Fruit fly (Drosophila melanogaster) whole organism, embryonic: ENCODE measurements around the gene CG5440.

Experiments used
- Abd-B ChIP-seq: fragments of 200-800 bp; sonication (Bioruptor generic); optimal IDR thresholded peaks from 2 replicates; lab custom pipeline; 2018; ENCODE audit warnings: missing biosample characterization, mild to moderate bottlenecking, missing genetic modification characterization, moderate library complexity
- Adf1 ChIP-seq: fragments of 200-800 bp; sonication (Bioruptor generic); IDR thresholded peaks from 2 replicates; pipeline ENCODE4 v1.3.6; 2022; ENCODE audit warnings: missing biosample characterization, missing genetic modification characterization
- Aef1 ChIP-seq: fragments of 200-800 bp; sonication (Bioruptor generic); IDR thresholded peaks from 3 replicates; pipeline ENCODE4 v1.3.6; 2022; ENCODE audit warnings: missing biosample characterization, missing genetic modification characterization
- B-H1 ChIP-seq: fragments of 200-800 bp; sonication (Bioruptor generic); IDR thresholded peaks from 3 replicates; pipeline ENCODE4 v1.3.6; 2022; ENCODE audit warnings: missing biosample characterization, missing genetic modification characterization
- CG10274 ChIP-seq: fragments of 200-800 bp; sonication (Bioruptor generic); optimal IDR thresholded peaks from 3 replicates; lab custom pipeline; 2017; ENCODE audit warnings: missing biosample characterization, mild to moderate bottlenecking, missing genetic modification characterization
- CG10431 ChIP-seq: fragments of 200-800 bp; sonication (Bioruptor generic); optimal IDR thresholded peaks from 3 replicates; lab custom pipeline; 2018; ENCODE audit warnings: missing biosample characterization, mild to moderate bottlenecking, missing genetic modification characterization
- CG11093 ChIP-seq: fragments of 200-800 bp; sonication (Bioruptor generic); IDR thresholded peaks from 3 replicates; pipeline ENCODE4 v1.3.6; 2022; ENCODE audit warnings: missing biosample characterization, missing genetic modification characterization
- CG11247 ChIP-seq: fragments of 200-800 bp; sonication (Bioruptor generic); IDR thresholded peaks from 2 replicates; pipeline ENCODE4 v1.3.6; 2022; ENCODE audit warnings: missing biosample characterization, missing genetic modification characterization
- CG11696 ChIP-seq: fragments of 200-800 bp; sonication (Bioruptor generic); IDR thresholded peaks from 2 replicates; pipeline ENCODE4 v1.3.6; 2022; ENCODE audit warnings: missing biosample characterization, missing genetic modification characterization
- CG14965 ChIP-seq: fragments of 200-800 bp; sonication (Bioruptor generic); optimal IDR thresholded peaks from 2 replicates; lab custom pipeline; 2016; ENCODE audit warnings: missing biosample characterization, missing genetic modification characterization, borderline replicate concordance
- CG15696 ChIP-seq: fragments of 200-800 bp; sonication (Bioruptor generic); optimal IDR thresholded peaks from 2 replicates; lab custom pipeline; 2019; ENCODE audit warnings: missing biosample characterization, mild to moderate bottlenecking, missing genetic modification characterization, moderate library complexity
- CG17802 ChIP-seq: fragments of 200-800 bp; sonication (Bioruptor generic); optimal IDR thresholded peaks from 2 replicates; lab custom pipeline; 2018; ENCODE audit warnings: missing biosample characterization, mild to moderate bottlenecking, missing genetic modification characterization, moderate library complexity
- CG17829 ChIP-seq: fragments of 200-800 bp; optimal IDR thresholded peaks from 2 replicates; lab custom pipeline; 2019; ENCODE audit warnings: missing biosample characterization, mild to moderate bottlenecking, missing genetic modification characterization, moderate library complexity
- CG18619 ChIP-seq: fragments of 200-800 bp; sonication (Bioruptor generic); optimal IDR thresholded peaks from 3 replicates; lab custom pipeline; 2017; ENCODE audit warnings: missing biosample characterization, mild to moderate bottlenecking, missing genetic modification characterization
- CG2129 ChIP-seq: fragments of 200-800 bp; sonication (Bioruptor generic); IDR thresholded peaks from 2 replicates; pipeline ENCODE4 v1.3.6; 2022; ENCODE audit warnings: missing biosample characterization, missing genetic modification characterization; ENCODE audit not compliant: partially characterized antibody
- CG2889 ChIP-seq: fragments of 200-800 bp; sonication (Bioruptor generic); IDR thresholded peaks from 3 replicates; pipeline ENCODE4 v1.3.6; 2022; ENCODE audit warnings: missing biosample characterization, missing genetic modification characterization
- CG31224 ChIP-seq: fragments of 200-800 bp; sonication (Bioruptor generic); IDR thresholded peaks from 2 replicates; pipeline ENCODE4 v1.3.6; 2022; ENCODE audit warnings: missing biosample characterization, missing genetic modification characterization
- CG33213 ChIP-seq: fragments of 200-800 bp; sonication (Bioruptor generic); optimal IDR thresholded peaks from 3 replicates; lab custom pipeline; 2016; ENCODE audit warnings: missing biosample characterization, missing genetic modification characterization
- CG6272 ChIP-seq: fragments of 200-800 bp; sonication (Bioruptor generic); IDR thresholded peaks from 2 replicates; pipeline ENCODE4 v1.3.6; 2022; ENCODE audit warnings: missing biosample characterization, missing genetic modification characterization
- CG6854 ChIP-seq: fragments of 200-800 bp; sonication (Bioruptor generic); optimal IDR thresholded peaks from 3 replicates; lab custom pipeline; 2017; ENCODE audit warnings: missing biosample characterization, mild to moderate bottlenecking, missing genetic modification characterization
- D ChIP-seq, 2 experiments: fragments of 200-800 bp in 1 of 2; fragments of >200 bp in 1 of 2; sonication (Bioruptor generic) in 1 of 2; optimal IDR thresholded peaks; 2 replicates in 1 of 2; 3 replicates in 1 of 2; lab custom pipeline; 2017; ENCODE audit warnings: mild to moderate bottlenecking in 1 of 2, missing biosample characterization in 1 of 2, missing genetic modification characterization in 1 of 2, missing genetic modification reagents in 1 of 2
- D19B ChIP-seq: fragments of 200-800 bp; sonication (Bioruptor generic); optimal IDR thresholded peaks from 2 replicates; lab custom pipeline; 2017; ENCODE audit warnings: missing biosample characterization, mild to moderate bottlenecking, missing genetic modification characterization
- Dfd ChIP-seq, 2 experiments: fragments of >200 bp; optimal IDR thresholded peaks; 2 replicates each; lab custom pipeline; 2017; ENCODE audit warnings: missing biosample characterization in 2 of 2, missing genetic modification characterization in 2 of 2
- Doc3 ChIP-seq: fragments of 200-800 bp; sonication (Bioruptor generic); IDR thresholded peaks from 3 replicates; pipeline ENCODE4 v1.3.6; 2022; ENCODE audit warnings: missing biosample characterization, missing genetic modification characterization; ENCODE audit not compliant: partially characterized antibody
- HLH4C ChIP-seq: fragments of 200-800 bp; sonication (Bioruptor generic); IDR thresholded peaks from 3 replicates; pipeline ENCODE4 v1.3.6; 2022; ENCODE audit warnings: missing biosample characterization, missing genetic modification characterization; ENCODE audit not compliant: partially characterized antibody
- HLH54F ChIP-seq: fragments of 200-800 bp; sonication (Bioruptor generic); optimal IDR thresholded peaks from 3 replicates; lab custom pipeline; 2016; ENCODE audit warnings: missing biosample characterization, missing genetic modification characterization
- Hr78 ChIP-seq, 2 experiments: fragments of 200-800 bp in 1 of 2; fragments of >200 bp in 1 of 2; sonication (Bioruptor generic) in 1 of 2; optimal IDR thresholded peaks; 2 replicates each; lab custom pipeline; 2017 to 2019; ENCODE audit warnings: missing biosample characterization in 2 of 2, missing genetic modification characterization in 2 of 2, mild to moderate bottlenecking in 1 of 2, moderate library complexity in 1 of 2
- Mad ChIP-seq: fragments of 200-800 bp; sonication (Bioruptor generic); optimal IDR thresholded peaks from 2 replicates; lab custom pipeline; 2016; ENCODE audit warnings: missing biosample characterization, missing genetic modification characterization
- Meics ChIP-seq: fragments of 200-800 bp; sonication (Bioruptor generic); optimal IDR thresholded peaks from 2 replicates; lab custom pipeline; 2017; ENCODE audit warnings: missing biosample characterization, mild to moderate bottlenecking, missing genetic modification characterization
- NC2α ChIP-seq: fragments of 200-800 bp; sonication (Bioruptor generic); optimal IDR thresholded peaks from 2 replicates; lab custom pipeline; 2016; ENCODE audit warnings: missing biosample characterization, missing genetic modification characterization
- Pdp1 ChIP-seq, 2 experiments: fragments of 200-800 bp; sonication (Bioruptor generic); optimal IDR thresholded peaks; 3 replicates each; lab custom pipeline; 2016; ENCODE audit warnings: missing biosample characterization in 2 of 2, missing genetic modification characterization in 2 of 2, mild to moderate bottlenecking in 1 of 2, moderate library complexity in 1 of 2
- Rx ChIP-seq: fragments of 200-800 bp; sonication (Bioruptor generic); IDR thresholded peaks from 2 replicates; pipeline ENCODE4 v1.3.6; 2022; ENCODE audit warnings: missing biosample characterization, missing genetic modification characterization
- Ssrp ChIP-seq: fragments of 200-800 bp; sonication (Bioruptor generic); optimal IDR thresholded peaks from 2 replicates; lab custom pipeline; 2018; ENCODE audit warnings: missing biosample characterization, mild to moderate bottlenecking, missing genetic modification characterization, moderate library complexity
- cato ChIP-seq: fragments of 200-800 bp; sonication (Bioruptor generic); optimal IDR thresholded peaks from 2 replicates; lab custom pipeline; 2016; ENCODE audit warnings: missing biosample characterization, missing genetic modification characterization, borderline replicate concordance
- chn ChIP-seq: fragments of 200-800 bp; sonication (Bioruptor generic); optimal IDR thresholded peaks from 2 replicates; lab custom pipeline; 2016; ENCODE audit warnings: missing biosample characterization, missing genetic modification characterization
- gro ChIP-seq: fragments of 200-800 bp; sonication (Bioruptor generic); optimal IDR thresholded peaks from 2 replicates; lab custom pipeline; 2016; ENCODE audit warnings: missing biosample characterization, missing genetic modification characterization
- gsb ChIP-seq: fragments of 200-800 bp; sonication (Bioruptor generic); IDR thresholded peaks from 2 replicates; pipeline ENCODE4 v1.3.6; 2022; ENCODE audit warnings: missing biosample characterization, missing genetic modification characterization
- kni ChIP-seq: fragments of 200-800 bp; sonication (Bioruptor generic); optimal IDR thresholded peaks from 3 replicates; lab custom pipeline; 2017; ENCODE audit warnings: mild to moderate bottlenecking, missing biosample characterization, missing genetic modification reagents, missing genetic modification characterization
- pho ChIP-seq: fragments of 200-800 bp; sonication (Bioruptor generic); optimal IDR thresholded peaks from 2 replicates; lab custom pipeline; 2016; ENCODE audit warnings: missing biosample characterization, missing genetic modification characterization
- prd ChIP-seq, 3 experiments: fragments of >200 bp in 2 of 3; fragments of 200-800 bp in 1 of 3; sonication (Bioruptor generic) in 1 of 3; optimal IDR thresholded peaks in 2 of 3; IDR thresholded peaks in 1 of 3; 2 replicates in 2 of 3; 3 replicates in 1 of 3; pipeline versions ENCODE4 v1.3.6 to Lab custom; 2017 to 2022; ENCODE audit warnings: missing biosample characterization in 1 of 3, missing genetic modification characterization in 1 of 3
- rib ChIP-seq: fragments of 200-800 bp; sonication (Bioruptor generic); IDR thresholded peaks from 2 replicates; pipeline ENCODE4 v1.3.6; 2022; ENCODE audit warnings: missing biosample characterization, missing genetic modification characterization
- schlank ChIP-seq: fragments of 200-800 bp; sonication (Bioruptor generic); optimal IDR thresholded peaks from 2 replicates; lab custom pipeline; 2018; ENCODE audit warnings: missing biosample characterization, mild to moderate bottlenecking, missing genetic modification characterization
- sisA ChIP-seq: fragments of 200-800 bp; sonication (Bioruptor generic); IDR thresholded peaks from 2 replicates; pipeline ENCODE4 v1.3.6; 2022; ENCODE audit warnings: missing biosample characterization, missing genetic modification characterization
- sr ChIP-seq: fragments of 200-800 bp; sonication (Bioruptor generic); IDR thresholded peaks from 3 replicates; pipeline ENCODE4 v1.3.6; 2022; ENCODE audit warnings: missing biosample characterization, missing genetic modification characterization
- tgo ChIP-seq: fragments of 200-800 bp; sonication (Bioruptor generic); IDR thresholded peaks from 3 replicates; pipeline ENCODE4 v1.3.6; 2022; ENCODE audit warnings: missing biosample characterization, missing genetic modification characterization
- tll ChIP-seq, 2 experiments: fragments of 200-800 bp in 1 of 2; fragments of >200 bp in 1 of 2; sonication (Bioruptor generic) in 1 of 2; optimal IDR thresholded peaks; 2 replicates each; lab custom pipeline; 2017 to 2019; ENCODE audit warnings: missing biosample characterization in 2 of 2, missing genetic modification characterization in 2 of 2, mild to moderate bottlenecking in 1 of 2, moderate library complexity in 1 of 2
- unpg ChIP-seq: fragments of 200-800 bp; sonication (Bioruptor generic); optimal IDR thresholded peaks from 3 replicates; lab custom pipeline; 2018; ENCODE audit warnings: missing biosample characterization, mild to moderate bottlenecking, missing genetic modification characterization, moderate library complexity
- vvl ChIP-seq: fragments of 200-800 bp; sonication (Bioruptor generic); IDR thresholded peaks from 2 replicates; pipeline ENCODE4 v1.3.6; 2022; ENCODE audit warnings: missing biosample characterization, missing genetic modification characterization
- z ChIP-seq: fragments of 200-800 bp; sonication (Bioruptor generic); IDR thresholded peaks from 3 replicates; pipeline ENCODE4 v1.3.6; 2022; ENCODE audit warnings: missing biosample characterization, missing genetic modification characterization
- zf30C ChIP-seq: fragments of 200-800 bp; sonication (Bioruptor generic); optimal IDR thresholded peaks from 3 replicates; lab custom pipeline; 2018; ENCODE audit warnings: missing biosample characterization, mild to moderate bottlenecking, missing genetic modification characterization

Gene CG5440

dm6 chr2L:1316422-1316821, 17.5 kb upstream of the CG5440 start (continued):
- TF ChIP-seq tgo (GFP tag; lab: Robert Waterston, UW) (peak; percentile 18; the same call in 1 of the 3 replicates), cato (no peak), CG31224 (GFP tag; lab: Robert Waterston, UW) (no peak), NC2α (GFP tag; lab: Kevin White, UChicago) (no peak), vvl (peak; percentile 57), CG18619 (GFP tag; lab: Kevin White, UChicago) (no peak), CG2129 (GFP tag; lab: Robert Waterston, UW) (no peak), CG6854 (GFP tag; lab: Kevin White, UChicago) (no peak), CG10431 (GFP tag; lab: Kevin White, UChicago) (no peak), CG33213 (GFP tag; lab: Kevin White, UChicago) (no peak), Dfd (GFP tag; optimal IDR thresholded peaks at IDR 0.05; lab: Kevin White, UChicago) (no peak), sr (GFP tag; lab: Robert Waterston, UW) (no peak), Abd-B (no peak), rib (GFP tag; lab: Robert Waterston, UW) (no peak), z (GFP tag; lab: Robert Waterston, UW) (no peak), CG11093 (no peak), B-H1 (no peak), kni (GFP tag; lab: Kevin White, UChicago) (no peak), Rx (GFP tag; lab: Robert Waterston, UW) (no peak; the same call in 1 of the 2 replicates), Aef1 (GFP tag; lab: Robert Waterston, UW) (no peak), HLH54F (GFP tag; lab: Kevin White, UChicago) (peak; percentile 30), prd (optimal IDR thresholded peaks at IDR 0.05; lab: Kevin White, UChicago) (no peak), prd (GFP tag; IDR thresholded peaks at IDR 0.05; lab: Robert Waterston, UW) (peak; percentile 53; the same call in 2 of the 3 replicates), sisA (peak; percentile 42; the same call in 1 of the 2 replicates), gro (GFP tag; lab: Kevin White, UChicago) (no peak), CG11247 (GFP tag; lab: Robert Waterston, UW) (no peak), gsb (GFP tag; lab: Robert Waterston, UW) (no peak), CG6272 (GFP tag; lab: Robert Waterston, UW) (no peak), pho (no peak), CG14965 (no peak), CG17829 (no peak), CG15696 (tag; lab: Kevin White, UChicago) (no peak), zf30C (GFP tag; lab: Kevin White, UChicago) (no peak), Mad (GFP tag; lab: Kevin White, UChicago) (no peak), HLH4C (GFP tag; lab: Robert Waterston, UW) (no peak), CG17802 (tag; lab: Kevin White, UChicago) (no peak), Adf1 (no peak), CG11696 (GFP tag; lab: Robert Waterston, UW) (no peak), chn (GFP tag; lab: Kevin White, UChicago) (no peak), tll (GFP tag; optimal IDR thresholded peaks at IDR 0.05; lab: Kevin White, UChicago) (no peak), Ssrp (tag; lab: Kevin White, UChicago) (no peak), Hr78 (GFP tag; optimal IDR thresholded peaks at IDR 0.05; lab: Kevin White, UChicago) (no peak), unpg (peak; percentile 50), Meics (peak; percentile 39), CG2889 (GFP tag; lab: Robert Waterston, UW) (no peak), schlank (tag; lab: Kevin White, UChicago) (no peak), D (optimal IDR thresholded peaks at IDR 0.05; lab: Kevin White, UChicago) (no peak), D (GFP tag; optimal IDR thresholded peaks at IDR 0.05; lab: Kevin White, UChicago) (peak; percentile 3), CG10274 (GFP tag; lab: Kevin White, UChicago) (no peak), D19B (GFP tag; lab: Kevin White, UChicago) (no peak), Pdp1 (GFP tag; optimal IDR thresholded peaks at IDR 0.05; lab: Kevin White, UChicago) (no peak), Doc3 (GFP tag; lab: Robert Waterston, UW) (no peak)
